Worm (Caenorhabditis elegans): ENCODE results near the gene atg-16.2.

- TF ChIP-seq him-1 (tag; optimal IDR thresholded peaks at IDR 0.05) (no peak), W03F9.2 (tag; optimal IDR thresholded peaks at IDR 0.05) (no peak), dao-5 (tag; optimal IDR thresholded peaks at IDR 0.05) (no peak)
Observed at ce11 chrII:6498609-6499008, 45.4 kb upstream of the atg-16.2 start.
